Worm (Caenorhabditis elegans) whole organism, young adult: ENCODE measurements around the gene hmg-1.1.

ENCODE experiments used
- F22D6.2 ChIP-seq: sonication (generic microtip); optimal IDR thresholded peaks from 2 replicates; lab custom pipeline; 2016; ENCODE audit warnings: mild to moderate bottlenecking, missing genetic modification characterization, missing compliant biosample characterization
- Y67H2A.10 ChIP-seq: fragments of 200-800 bp; sonication (Bioruptor generic); conservative IDR thresholded peaks from 2 replicates; pipeline ENCODE4 v1.3.6; 2022; ENCODE audit warnings: missing genetic modification reagents, missing genetic modification characterization, missing compliant biosample characterization
- attf-3 ChIP-seq: fragments of 200-800 bp; sonication (Bioruptor generic); conservative IDR thresholded peaks from 2 replicates; pipeline ENCODE4 v1.3.6; 2022; ENCODE audit warnings: missing genetic modification reagents, missing genetic modification characterization, missing compliant biosample characterization
- egl-18 ChIP-seq: fragments of 200-800 bp; sonication (Bioruptor generic); IDR thresholded peaks from 2 replicates; pipeline ENCODE4 v1.3.6; 2022; ENCODE audit warnings: missing genetic modification reagents, missing genetic modification characterization, missing compliant biosample characterization
- hlh-12 ChIP-seq: sonication (generic microtip); optimal IDR thresholded peaks from 2 replicates; lab custom pipeline; 2016; ENCODE audit warnings: missing genetic modification characterization, missing compliant biosample characterization
- mel-28 ChIP-seq: sonication (generic microtip); optimal IDR thresholded peaks from 2 replicates; lab custom pipeline; 2016; ENCODE audit warnings: borderline replicate concordance, mild to moderate bottlenecking, missing genetic modification characterization, missing compliant biosample characterization
- rpc-1 ChIP-seq, 2 experiments: fragments of 150-350 bp in 1 of 2; sonication (generic microtip) in 1 of 2; optimal IDR thresholded peaks; 2 replicates each; lab custom pipeline; 2014 to 2018; ENCODE audit warnings: missing biosample characterization in 1 of 2, missing genetic modification characterization in 1 of 2, missing genetic modification reagents in 1 of 2, missing genotype in 1 of 2
- snpc-4 ChIP-seq, 5 experiments: fragments of 150-350 bp in 1 of 5; sonication (generic microtip) in 4 of 5; optimal IDR thresholded peaks; 2 replicates each; lab custom pipeline; 2014 to 2018; ENCODE audit warnings: missing genetic modification characterization in 5 of 5, missing biosample characterization in 3 of 5, antibody characterized with exemption in 2 of 5, mild to moderate bottlenecking in 2 of 5, missing compliant biosample characterization in 2 of 5, missing genotype in 2 of 5, moderate library complexity in 2 of 5, missing genetic modification reagents in 1 of 5
- unc-62 ChIP-seq: fragments of 150-350 bp; optimal IDR thresholded peaks from 2 replicates; lab custom pipeline; 2014; ENCODE audit warnings: missing biosample characterization, missing genetic modification reagents, missing genetic modification characterization

- no peak for TF ChIP-seq F22D6.2 (tag; lab: Kevin White, UChicago)
- TF ChIP-seq rpc-1 (optimal IDR thresholded peaks at IDR 0.05; lab: Kevin White, UChicago) = no peak
- TF ChIP-seq rpc-1 (tag; optimal IDR thresholded peaks at IDR 0.05; lab: Kevin White, UChicago) = no peak
- TF ChIP-seq unc-62 = no peak
- TF ChIP-seq mel-28 (tag; lab: Kevin White, UChicago) = no peak
- no peak for TF ChIP-seq hlh-12 (tag; lab: Kevin White, UChicago)
- no peak for TF ChIP-seq snpc-4 (GFP tag; optimal IDR thresholded peaks at IDR 0.05; lab: Kevin White, UChicago)
- TF ChIP-seq snpc-4 (tag; optimal IDR thresholded peaks at IDR 0.05; lab: Kevin White, UChicago) = no peak
- TF ChIP-seq egl-18 (GFP tag; lab: Robert Waterston, UW) = no peak
- TF ChIP-seq attf-3 = no peak
- TF ChIP-seq Y67H2A.10 (GFP tag; lab: Robert Waterston, UW) = no peak
Measured at ce11 chrII:14230938-14231337, 19.6 kb upstream of the hmg-1.1 start.
